Worm (Caenorhabditis elegans) whole organism, L2 larva: ENCODE data around the gene K11D12.12.

Experiments used
- alr-1 ChIP-seq: fragments of 150-350 bp; optimal IDR thresholded peaks from 2 replicates; lab custom pipeline; 2014; ENCODE audit warnings: missing biosample characterization, missing genetic modification characterization
- ama-1 ChIP-seq: fragments of 150-350 bp; optimal IDR thresholded peaks from 2 replicates; lab custom pipeline; 2018; ENCODE audit warnings: inconsistent platforms
- elt-1 ChIP-seq: fragments of 150-350 bp; optimal IDR thresholded peaks from 2 replicates; lab custom pipeline; 2014; ENCODE audit warnings: missing biosample characterization, missing genetic modification characterization
- nhr-11 ChIP-seq: fragments of 150-350 bp; optimal IDR thresholded peaks from 2 replicates; lab custom pipeline; 2014; ENCODE audit warnings: missing biosample characterization, missing genetic modification characterization
- nhr-237 ChIP-seq: fragments of 150-350 bp; optimal IDR thresholded peaks from 2 replicates; lab custom pipeline; 2014; ENCODE audit warnings: missing biosample characterization, missing genetic modification characterization
- nhr-77 ChIP-seq: fragments of 150-350 bp; optimal IDR thresholded peaks from 2 replicates; lab custom pipeline; 2014; ENCODE audit warnings: missing biosample characterization, missing genetic modification characterization
- peb-1 ChIP-seq: fragments of 150-350 bp; optimal IDR thresholded peaks from 2 replicates; lab custom pipeline; 2014; ENCODE audit warnings: missing biosample characterization, missing genetic modification characterization
- unc-39 ChIP-seq: fragments of 150-350 bp; optimal IDR thresholded peaks from 2 replicates; lab custom pipeline; 2014; ENCODE audit warnings: missing biosample characterization, missing genetic modification characterization
- unc-62 ChIP-seq: fragments of 150-350 bp; optimal IDR thresholded peaks from 2 replicates; lab custom pipeline; 2014; ENCODE audit warnings: missing biosample characterization, missing genetic modification reagents, missing genetic modification characterization
- ztf-11 ChIP-seq: sonication (generic microtip); optimal IDR thresholded peaks from 2 replicates; lab custom pipeline; 2017; ENCODE audit warnings: missing biosample characterization, missing genetic modification characterization

ce11 chrV:5035058-5035457 is 17.0 kb upstream of the K11D12.12 start, which contains the start of gene K11D12.6:
- no peak for TF ChIP-seq ama-1 (lab: Kevin White, UChicago)
- TF ChIP-seq ztf-11 (tag; lab: Kevin White, UChicago), result no peak
- TF ChIP-seq nhr-237 (tag; lab: Kevin White, UChicago), result no peak
- no peak for TF ChIP-seq unc-39 (tag; lab: Kevin White, UChicago)
- TF ChIP-seq nhr-11 (tag; lab: Kevin White, UChicago), result no peak
- no peak for TF ChIP-seq unc-62 (GFP tag; lab: Kevin White, UChicago)
- no peak for TF ChIP-seq alr-1
- no peak for TF ChIP-seq nhr-77 (tag; lab: Kevin White, UChicago)
- no peak for TF ChIP-seq peb-1
- TF ChIP-seq elt-1 (tag; lab: Kevin White, UChicago), result no peak
